Fruit fly (Drosophila melanogaster): ENCODE results near the gene Acbp6.

Gene Acbp6

DNA sequence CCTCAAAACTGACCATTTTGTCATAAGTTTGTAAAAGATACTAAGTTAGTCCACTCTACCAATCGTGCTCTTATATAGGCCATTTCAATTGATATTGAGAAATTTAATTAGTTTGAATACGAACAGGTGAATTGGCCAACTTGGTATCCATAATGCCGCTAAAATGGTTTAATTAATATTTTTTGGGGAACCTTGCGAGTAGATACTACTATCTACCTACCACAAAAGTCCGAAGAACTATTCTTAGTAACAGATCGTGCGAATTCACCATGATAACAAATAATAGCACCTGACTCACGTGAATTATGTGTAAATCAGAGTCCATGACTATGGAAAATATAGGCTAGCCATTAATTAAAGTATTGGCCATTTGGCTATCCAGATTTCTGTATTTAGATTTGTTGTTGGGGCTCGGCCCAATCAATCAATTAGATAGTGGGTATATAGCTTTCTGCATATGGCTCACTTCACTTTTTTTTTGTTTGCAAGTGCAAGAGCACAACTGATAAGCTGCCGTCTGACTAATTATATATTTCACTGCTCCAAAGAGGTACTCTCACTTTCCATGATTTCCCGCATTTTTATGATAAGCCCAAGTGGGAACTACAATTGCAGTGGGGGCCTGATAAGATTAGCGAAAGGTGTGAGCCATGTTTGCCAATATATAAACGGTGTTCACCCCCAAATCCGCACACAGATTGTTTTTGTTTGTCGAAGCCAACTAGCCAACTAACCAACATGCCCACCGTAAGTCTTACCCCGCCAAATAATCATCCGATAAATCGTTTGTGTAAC is at the start of gene Acbp6, which contains the start of gene Acbp4:
Gene Acbp6, plus strand, starts transcription at position 690 of the 795 bp plus-strand sequence.
Gene Acbp4, minus strand, starts transcription at position 51 of the 795 bp plus-strand sequence.
- TF ChIP-seq usp (GFP tag; optimal IDR thresholded peaks at IDR 0.05) (no peak), EcR (GFP tag; optimal IDR thresholded peaks at IDR 0.05) (no peak), psq (optimal IDR thresholded peaks at IDR 0.05) (no peak), Dll (optimal IDR thresholded peaks at IDR 0.05) (no peak), pan (optimal IDR thresholded peaks at IDR 0.05) (no peak), CG8478 (optimal IDR thresholded peaks at IDR 0.05) (no peak)

DNA sequence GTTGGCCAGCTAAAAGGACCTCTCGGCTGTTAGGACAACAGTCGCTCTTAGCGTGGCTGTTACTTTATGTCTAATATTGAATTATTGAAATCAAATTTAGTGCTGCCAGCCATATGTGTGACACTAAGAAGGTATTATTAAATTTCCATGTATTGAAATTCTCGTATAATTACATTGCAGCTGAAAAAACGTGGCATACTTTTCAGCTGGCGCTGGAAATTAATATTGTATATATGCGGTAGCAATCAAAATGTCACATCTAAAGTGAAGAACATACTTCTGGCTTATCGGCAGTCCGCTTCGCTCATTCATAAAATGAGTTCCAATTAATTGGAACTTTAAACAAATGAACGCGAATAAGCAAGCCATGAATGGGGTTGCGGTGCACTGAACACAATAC is 46.5 kb upstream of the Acbp6 start:
- no peak for TF ChIP-seq psq (optimal IDR thresholded peaks at IDR 0.05)
- no peak for TF ChIP-seq EcR (GFP tag; optimal IDR thresholded peaks at IDR 0.05)
- no peak for TF ChIP-seq CG8478 (optimal IDR thresholded peaks at IDR 0.05)
- no peak for TF ChIP-seq pan (optimal IDR thresholded peaks at IDR 0.05)

DNA sequence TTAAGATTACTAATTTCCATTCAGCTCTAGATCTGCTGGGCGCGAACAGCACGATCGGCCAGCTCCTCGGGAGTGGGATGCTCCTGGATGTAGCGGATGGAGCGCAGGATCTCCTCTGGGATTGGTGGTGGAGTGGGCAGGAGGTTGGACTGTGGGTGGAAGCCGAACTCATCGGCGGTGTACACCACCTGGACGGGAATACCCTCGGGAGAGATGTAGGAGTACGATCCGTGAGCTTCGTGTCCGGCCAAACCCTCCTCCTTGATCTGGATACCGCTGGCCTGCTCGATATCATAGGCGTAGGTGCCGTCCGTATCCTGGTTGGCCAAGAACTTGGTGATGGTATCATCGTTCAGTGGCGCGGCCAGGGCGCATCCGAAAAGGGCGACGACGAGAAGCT is 42.6 kb upstream of the Acbp6 start:
- no peak for TF ChIP-seq psq (optimal IDR thresholded peaks at IDR 0.05)

DNA sequence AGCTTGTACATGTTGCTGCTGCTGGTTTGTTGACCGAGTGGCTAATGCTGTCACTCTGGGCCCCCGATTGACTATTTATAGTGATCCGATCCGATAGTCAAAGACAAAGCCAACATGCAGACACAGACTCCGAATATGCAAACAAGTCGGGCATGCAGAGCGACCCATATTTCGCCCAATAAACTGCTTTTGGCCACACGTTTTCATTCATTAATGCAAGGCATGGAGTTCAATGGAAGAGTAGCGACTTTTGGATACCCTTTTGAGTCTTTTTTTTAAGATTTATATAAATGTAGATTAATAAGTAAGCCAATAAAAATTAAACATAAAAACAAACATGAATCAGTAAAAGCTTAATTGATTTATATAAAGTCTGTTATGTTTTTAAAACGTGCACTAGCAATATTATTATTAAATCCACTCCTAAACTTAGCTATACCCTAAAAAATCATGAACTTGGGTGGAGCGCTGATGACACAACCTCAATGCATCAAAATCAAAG is 42.1 kb upstream of the Acbp6 start, which contains the start of gene Cpr65Ea:
Gene Cpr65Ea, minus strand, starts transcription at position 51 of the 502 bp plus-strand sequence.
- no peak for TF ChIP-seq usp (GFP tag; optimal IDR thresholded peaks at IDR 0.05)
- no peak for TF ChIP-seq EcR (GFP tag; optimal IDR thresholded peaks at IDR 0.05)
- TF ChIP-seq psq (optimal IDR thresholded peaks at IDR 0.05) = no peak
- TF ChIP-seq Dll (optimal IDR thresholded peaks at IDR 0.05) = no peak
- no peak for TF ChIP-seq pan (optimal IDR thresholded peaks at IDR 0.05)
- no peak for TF ChIP-seq CG8478 (optimal IDR thresholded peaks at IDR 0.05)

DNA sequence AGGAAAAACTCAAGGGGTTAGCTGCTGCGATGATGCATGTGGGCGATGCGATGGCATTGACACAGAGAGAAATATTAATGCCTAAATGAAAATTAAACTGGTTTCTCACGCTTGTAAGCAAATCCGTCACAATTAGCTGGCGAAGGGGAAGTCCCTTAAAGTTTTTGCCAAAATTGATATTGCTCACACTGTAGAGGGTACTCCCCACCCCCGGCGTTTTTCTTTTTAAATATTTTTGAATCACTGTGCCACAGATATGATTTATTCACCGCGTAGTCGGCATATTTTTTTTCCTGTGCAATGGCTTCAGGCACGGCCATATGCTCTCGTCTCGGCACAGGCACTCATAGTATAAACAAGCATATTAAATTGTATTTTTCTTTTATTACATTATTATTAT is 41.4 kb upstream of the Acbp6 start:
- TF ChIP-seq pan (optimal IDR thresholded peaks at IDR 0.05) (no peak), Dll (optimal IDR thresholded peaks at IDR 0.05) (no peak), CG8478 (optimal IDR thresholded peaks at IDR 0.05) (no peak), EcR (GFP tag; optimal IDR thresholded peaks at IDR 0.05) (no peak), usp (GFP tag; optimal IDR thresholded peaks at IDR 0.05) (no peak), psq (optimal IDR thresholded peaks at IDR 0.05) (no peak)

DNA sequence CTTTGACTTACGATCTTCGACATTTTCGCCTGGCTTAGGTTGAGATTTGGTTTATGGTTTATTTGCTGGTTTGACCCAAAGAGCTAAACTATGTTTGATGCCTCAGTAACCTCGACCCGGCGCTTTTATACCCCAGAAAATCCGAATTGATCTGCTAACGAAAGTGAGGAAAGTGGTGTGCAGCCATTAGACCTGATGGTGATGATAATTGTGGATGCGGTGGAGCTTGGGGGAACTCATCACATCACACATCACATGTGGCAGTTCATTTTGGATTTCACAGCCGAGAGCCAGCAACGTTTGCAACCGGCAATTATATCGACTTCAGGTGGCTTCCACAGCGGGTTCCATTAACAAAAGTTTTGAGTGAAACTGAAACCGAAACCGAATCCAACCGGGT is 40.0 kb upstream of the Acbp6 start, which contains the start of gene Cpr65Eb:
Gene Cpr65Eb, minus strand, starts transcription at position 101 of the 400 bp plus-strand sequence.
- TF ChIP-seq psq (optimal IDR thresholded peaks at IDR 0.05) (no peak), CG8478 (optimal IDR thresholded peaks at IDR 0.05) (no peak), Dll (optimal IDR thresholded peaks at IDR 0.05) (no peak), pan (optimal IDR thresholded peaks at IDR 0.05) (no peak), EcR (GFP tag; optimal IDR thresholded peaks at IDR 0.05) (no peak), usp (GFP tag; optimal IDR thresholded peaks at IDR 0.05) (no peak)

DNA sequence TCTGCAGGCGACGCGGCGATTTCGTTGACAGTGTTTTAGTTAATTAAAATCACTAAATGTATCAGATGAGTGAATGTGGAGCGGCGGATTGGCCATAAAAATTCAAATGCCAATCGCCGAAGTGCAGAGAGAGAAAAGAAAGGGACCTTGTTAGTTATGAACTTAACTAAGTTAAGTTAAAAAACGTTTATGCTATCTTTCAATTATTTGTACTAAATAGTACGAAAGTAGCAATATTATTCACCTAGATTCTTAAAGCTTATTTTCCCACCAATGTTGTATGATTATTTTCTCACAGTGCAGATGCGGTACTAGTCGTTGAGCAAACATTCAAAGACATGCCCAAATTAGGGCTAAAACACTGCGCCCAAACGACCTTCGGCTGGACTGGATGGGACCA is 37.9 kb upstream of the Acbp6 start:
- TF ChIP-seq usp (GFP tag; optimal IDR thresholded peaks at IDR 0.05) = no peak
- TF ChIP-seq EcR (GFP tag; optimal IDR thresholded peaks at IDR 0.05) = no peak
- TF ChIP-seq pan (optimal IDR thresholded peaks at IDR 0.05) = no peak
- TF ChIP-seq Dll (optimal IDR thresholded peaks at IDR 0.05) = no peak
- TF ChIP-seq CG8478 (optimal IDR thresholded peaks at IDR 0.05) = no peak
- no peak for TF ChIP-seq psq (optimal IDR thresholded peaks at IDR 0.05)

DNA sequence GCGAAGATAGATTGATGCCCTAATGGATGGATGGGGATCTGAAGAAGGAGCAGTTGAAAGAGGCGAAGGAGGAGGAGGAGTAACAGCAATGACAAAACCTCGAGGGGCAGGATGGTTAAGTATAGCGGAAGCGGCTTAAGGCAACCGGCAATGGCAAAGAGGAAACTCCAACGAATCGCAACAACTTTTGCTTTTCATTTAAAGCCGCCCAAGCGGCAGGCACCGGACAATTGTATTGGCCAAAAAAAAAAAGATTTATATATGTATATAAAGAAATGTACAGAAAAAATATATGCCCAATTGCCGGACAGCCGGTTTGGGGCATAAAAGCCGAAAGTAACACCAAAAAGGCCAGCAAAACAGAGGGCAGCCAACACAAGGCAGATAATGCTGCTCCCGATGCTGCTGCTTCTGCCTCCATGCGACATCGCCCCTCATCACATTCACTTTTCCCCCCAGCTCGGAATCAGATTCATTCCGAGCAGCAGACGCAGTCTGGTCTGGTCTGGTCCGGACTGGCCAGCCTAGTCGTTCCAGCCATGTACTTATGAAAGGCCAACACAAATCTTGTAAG is 37.3 kb upstream of the Acbp6 start:
- TF ChIP-seq CG8478 (optimal IDR thresholded peaks at IDR 0.05) (no peak), pan (optimal IDR thresholded peaks at IDR 0.05) (no peak), EcR (GFP tag; optimal IDR thresholded peaks at IDR 0.05) (no peak), Dll (optimal IDR thresholded peaks at IDR 0.05) (no peak), usp (GFP tag; optimal IDR thresholded peaks at IDR 0.05) (no peak), psq (optimal IDR thresholded peaks at IDR 0.05) (no peak)

DNA sequence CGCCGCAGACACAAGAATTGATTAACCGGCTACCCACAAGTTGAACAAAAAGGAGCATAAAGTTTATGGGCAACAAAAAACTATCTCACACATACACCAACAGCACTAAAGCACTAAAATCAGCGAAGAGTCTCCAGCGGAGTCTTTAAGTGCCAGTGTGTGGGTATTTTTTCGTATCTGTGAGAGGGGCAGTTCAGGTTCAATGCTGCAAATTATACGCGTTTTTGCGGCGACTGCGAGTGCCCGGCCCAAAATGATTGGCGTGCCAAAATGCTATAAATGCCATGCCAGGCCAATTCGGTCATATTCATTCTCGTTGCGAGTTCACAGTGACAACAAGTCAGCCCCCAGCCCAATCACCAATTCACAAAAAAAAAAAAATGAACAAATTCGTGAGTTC is 35.8 kb upstream of the Acbp6 start, which contains the start of gene Cpr65Ec:
Gene Cpr65Ec, plus strand, starts transcription at position 301 of the 400 bp plus-strand sequence.
- TF ChIP-seq psq (optimal IDR thresholded peaks at IDR 0.05) (no peak), pan (optimal IDR thresholded peaks at IDR 0.05) (no peak), usp (GFP tag; optimal IDR thresholded peaks at IDR 0.05) (no peak), EcR (GFP tag; optimal IDR thresholded peaks at IDR 0.05) (no peak), Dll (optimal IDR thresholded peaks at IDR 0.05) (no peak), CG8478 (optimal IDR thresholded peaks at IDR 0.05) (no peak)

DNA sequence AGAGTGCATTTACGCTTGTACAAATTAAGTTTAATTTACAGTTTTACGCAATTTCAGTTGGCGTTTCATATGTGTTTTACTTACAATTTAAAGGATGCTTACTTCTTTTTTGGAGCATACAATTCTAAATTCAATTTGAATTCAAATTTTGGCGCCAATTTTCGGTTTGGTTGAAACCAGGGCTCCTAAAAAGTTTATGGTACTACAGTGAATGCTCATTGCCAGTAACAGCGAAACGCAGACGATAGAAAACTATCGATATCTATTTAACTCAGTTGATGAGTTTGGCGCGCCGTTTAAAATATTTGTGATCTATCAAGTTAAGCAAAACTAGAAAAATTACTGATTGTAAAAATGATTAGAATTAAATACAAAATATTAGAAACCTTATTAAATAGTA is 34.7 kb upstream of the Acbp6 start:
- no peak for TF ChIP-seq psq (optimal IDR thresholded peaks at IDR 0.05)
- TF ChIP-seq EcR (GFP tag; optimal IDR thresholded peaks at IDR 0.05) = no peak
- TF ChIP-seq Dll (optimal IDR thresholded peaks at IDR 0.05) = no peak
- no peak for TF ChIP-seq CG8478 (optimal IDR thresholded peaks at IDR 0.05)
- no peak for TF ChIP-seq usp (GFP tag; optimal IDR thresholded peaks at IDR 0.05)
- no peak for TF ChIP-seq pan (optimal IDR thresholded peaks at IDR 0.05)

DNA sequence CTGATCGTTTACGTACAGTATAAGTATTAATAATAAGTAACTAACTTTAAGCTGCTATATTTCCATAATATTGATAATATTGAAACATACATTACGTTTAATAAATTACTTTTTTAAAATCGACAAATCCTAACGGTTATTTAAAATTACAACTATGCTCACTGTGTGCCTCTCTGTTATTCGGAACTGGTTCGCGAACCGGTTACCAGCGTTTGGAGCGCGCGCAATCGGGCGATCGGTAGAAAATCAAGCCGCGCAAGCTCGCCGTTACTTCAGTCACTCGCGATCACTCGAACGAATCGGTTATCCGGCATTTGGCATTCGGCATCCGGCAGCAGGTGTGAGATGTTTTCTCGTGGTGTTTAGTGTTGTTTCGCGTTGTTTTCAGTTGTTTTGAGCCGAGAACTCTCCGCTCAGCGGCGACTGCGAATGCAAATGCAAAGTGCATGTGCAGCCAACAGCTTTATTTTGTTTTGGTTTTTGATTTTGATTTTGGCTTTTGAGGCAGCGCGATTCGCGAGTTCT is 34.1 kb upstream of the Acbp6 start, which contains the start of gene form3:
Gene form3, plus strand, starts transcription at position 271 of the 525 bp plus-strand sequence.
- no peak for TF ChIP-seq pan (optimal IDR thresholded peaks at IDR 0.05)
- TF ChIP-seq EcR (GFP tag; optimal IDR thresholded peaks at IDR 0.05) = no peak
- TF ChIP-seq CG8478 (optimal IDR thresholded peaks at IDR 0.05) = no peak
- TF ChIP-seq usp (GFP tag; optimal IDR thresholded peaks at IDR 0.05) = no peak
- no peak for TF ChIP-seq Dll (optimal IDR thresholded peaks at IDR 0.05)
- TF ChIP-seq psq (optimal IDR thresholded peaks at IDR 0.05) = no peak

DNA sequence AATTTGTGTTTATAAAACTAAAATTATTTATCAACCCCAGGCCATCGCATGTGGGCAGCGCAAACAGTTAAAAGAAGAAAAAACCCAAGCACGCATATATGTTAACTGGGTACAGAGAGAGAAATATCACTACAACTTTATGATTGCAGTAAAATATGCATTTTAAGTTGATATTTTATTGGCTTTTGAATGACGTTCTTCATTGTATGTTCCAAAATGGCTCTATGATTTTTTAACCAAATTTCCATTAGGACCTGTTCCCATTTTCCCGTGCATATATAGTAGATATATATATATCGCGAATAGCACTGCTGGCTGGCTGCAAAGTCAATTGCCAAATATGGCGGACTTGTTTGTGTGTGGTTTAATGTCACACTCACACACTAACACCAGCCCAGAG is 32.2 kb upstream of the Acbp6 start:
- TF ChIP-seq CG8478 (optimal IDR thresholded peaks at IDR 0.05) (no peak), pan (optimal IDR thresholded peaks at IDR 0.05) (no peak), usp (GFP tag; optimal IDR thresholded peaks at IDR 0.05) (no peak), Dll (optimal IDR thresholded peaks at IDR 0.05) (no peak), psq (optimal IDR thresholded peaks at IDR 0.05) (no peak), EcR (GFP tag; optimal IDR thresholded peaks at IDR 0.05) (no peak)
